Worm (Caenorhabditis elegans) whole organism, L2 larva: ENCODE data around the gene srz-69.

Source experiments
- R02D3.7 ChIP-seq: fragments of 150-350 bp; optimal IDR thresholded peaks from 2 replicates; lab custom pipeline; 2014; ENCODE audit warnings: missing biosample characterization, missing genetic modification characterization
- Y55F3AM.14 ChIP-seq: fragments of 200-800 bp; sonication (Bioruptor generic); optimal IDR thresholded peaks from 2 replicates; lab custom pipeline; 2018; ENCODE audit warnings: mild to moderate bottlenecking, missing genetic modification characterization, missing compliant biosample characterization
- ZK546.5 ChIP-seq: sonication (generic microtip); optimal IDR thresholded peaks from 2 replicates; lab custom pipeline; 2017; ENCODE audit warnings: missing biosample characterization, missing genetic modification characterization
- alr-1 ChIP-seq: fragments of 150-350 bp; optimal IDR thresholded peaks from 2 replicates; lab custom pipeline; 2014; ENCODE audit warnings: missing biosample characterization, missing genetic modification characterization
- aly-2 ChIP-seq: fragments of 150-350 bp; optimal IDR thresholded peaks from 2 replicates; lab custom pipeline; 2014; ENCODE audit warnings: missing biosample characterization, missing genetic modification characterization
- blmp-1 ChIP-seq: sonication (generic microtip); optimal IDR thresholded peaks from 2 replicates; lab custom pipeline; 2017; ENCODE audit warnings: missing genetic modification characterization, mild to moderate bottlenecking, missing compliant biosample characterization, antibody characterized with exemption, moderate library complexity; ENCODE audit not compliant: insufficient read depth
- ceh-16 ChIP-seq: fragments of 150-350 bp; optimal IDR thresholded peaks from 2 replicates; lab custom pipeline; 2014; ENCODE audit warnings: missing biosample characterization, missing genetic modification characterization
- ceh-82 ChIP-seq: fragments of 150-350 bp; optimal IDR thresholded peaks from 2 replicates; lab custom pipeline; 2014; ENCODE audit warnings: missing biosample characterization, missing genetic modification characterization
- dmd-4 ChIP-seq: sonication (generic microtip); optimal IDR thresholded peaks from 2 replicates; lab custom pipeline; 2017; ENCODE audit warnings: missing biosample characterization, missing genetic modification characterization
- elt-1 ChIP-seq: fragments of 150-350 bp; optimal IDR thresholded peaks from 2 replicates; lab custom pipeline; 2014; ENCODE audit warnings: missing biosample characterization, missing genetic modification characterization
- elt-3 ChIP-seq: sonication (generic microtip); optimal IDR thresholded peaks from 2 replicates; lab custom pipeline; 2017; ENCODE audit warnings: missing biosample characterization, missing genetic modification characterization
- fos-1 ChIP-seq: fragments of 150-350 bp; optimal IDR thresholded peaks from 2 replicates; lab custom pipeline; 2014; ENCODE audit warnings: missing biosample characterization, missing genetic modification characterization
- lin-11 ChIP-seq: fragments of 150-350 bp; sonication (generic microtip); optimal IDR thresholded peaks from 2 replicates; lab custom pipeline; 2014; ENCODE audit warnings: missing biosample characterization, missing genetic modification characterization, inconsistent platforms, mixed read lengths
- lin-39 ChIP-seq: fragments of 150-350 bp; optimal IDR thresholded peaks from 2 replicates; lab custom pipeline; 2014; ENCODE audit warnings: missing biosample characterization, missing genetic modification reagents, missing genetic modification characterization
- mab-5 ChIP-seq: fragments of 150-350 bp; optimal IDR thresholded peaks from 2 replicates; lab custom pipeline; 2014; ENCODE audit warnings: missing biosample characterization, missing genetic modification characterization
- mbf-1 ChIP-seq: sonication (generic microtip); optimal IDR thresholded peaks from 2 replicates; lab custom pipeline; 2017; ENCODE audit warnings: missing biosample characterization, missing genetic modification characterization
- mdl-1 ChIP-seq, 2 experiments: fragments of 150-350 bp in 1 of 2; sonication (generic microtip) in 1 of 2; optimal IDR thresholded peaks; 2 replicates each; lab custom pipeline; 2017; ENCODE audit warnings: missing biosample characterization in 2 of 2, missing genetic modification characterization in 2 of 2
- nhr-129 ChIP-seq: fragments of 150-350 bp; optimal IDR thresholded peaks from 2 replicates; lab custom pipeline; 2014; ENCODE audit warnings: missing biosample characterization, missing genetic modification characterization
- nhr-21 ChIP-seq: fragments of 150-350 bp; optimal IDR thresholded peaks from 2 replicates; lab custom pipeline; 2014; ENCODE audit warnings: missing biosample characterization, missing genetic modification characterization
- nhr-23 ChIP-seq: fragments of 150-350 bp; optimal IDR thresholded peaks from 2 replicates; lab custom pipeline; 2014; ENCODE audit warnings: missing biosample characterization, missing genetic modification reagents, missing genetic modification characterization
- nhr-25 ChIP-seq: fragments of 150-350 bp; sonication (generic microtip); optimal IDR thresholded peaks from 3 replicates; lab custom pipeline; 2014; ENCODE audit warnings: missing biosample characterization, missing genetic modification characterization
- nhr-6 ChIP-seq: fragments of 150-350 bp; optimal IDR thresholded peaks from 2 replicates; lab custom pipeline; 2014; ENCODE audit warnings: missing biosample characterization, missing genetic modification characterization
- sem-4 ChIP-seq: fragments of 150-350 bp; optimal IDR thresholded peaks from 2 replicates; lab custom pipeline; 2014; ENCODE audit warnings: missing biosample characterization, missing genetic modification reagents, missing genetic modification characterization
- skn-1 ChIP-seq: sonication (generic microtip); optimal IDR thresholded peaks from 2 replicates; lab custom pipeline; 2017; ENCODE audit warnings: missing biosample characterization, missing genetic modification characterization
- sma-9 ChIP-seq, 2 experiments: fragments of 150-350 bp in 1 of 2; sonication (generic microtip) in 1 of 2; optimal IDR thresholded peaks; 2 replicates each; lab custom pipeline; 2014 to 2016; ENCODE audit warnings: missing genetic modification characterization in 2 of 2, mild to moderate bottlenecking in 1 of 2, missing biosample characterization in 1 of 2, missing compliant biosample characterization in 1 of 2, missing genetic modification reagents in 1 of 2, moderate library complexity in 1 of 2
- snpc-4 ChIP-seq: fragments of 150-350 bp; optimal IDR thresholded peaks from 2 replicates; lab custom pipeline; 2014; ENCODE audit warnings: missing biosample characterization, missing genetic modification characterization
- unc-39 ChIP-seq: fragments of 150-350 bp; optimal IDR thresholded peaks from 2 replicates; lab custom pipeline; 2014; ENCODE audit warnings: missing biosample characterization, missing genetic modification characterization
- unc-62 ChIP-seq: fragments of 150-350 bp; optimal IDR thresholded peaks from 2 replicates; lab custom pipeline; 2014; ENCODE audit warnings: missing biosample characterization, missing genetic modification reagents, missing genetic modification characterization
- zag-1 ChIP-seq: fragments of 150-350 bp; optimal IDR thresholded peaks from 2 replicates; lab custom pipeline; 2014; ENCODE audit warnings: missing biosample characterization, missing genetic modification characterization
- ztf-11 ChIP-seq: sonication (generic microtip); optimal IDR thresholded peaks from 2 replicates; lab custom pipeline; 2017; ENCODE audit warnings: missing biosample characterization, missing genetic modification characterization
- ztf-4 ChIP-seq: fragments of 150-350 bp; optimal IDR thresholded peaks from 2 replicates; lab custom pipeline; 2014; ENCODE audit warnings: missing biosample characterization, missing genetic modification characterization

Gene srz-69

DNA sequence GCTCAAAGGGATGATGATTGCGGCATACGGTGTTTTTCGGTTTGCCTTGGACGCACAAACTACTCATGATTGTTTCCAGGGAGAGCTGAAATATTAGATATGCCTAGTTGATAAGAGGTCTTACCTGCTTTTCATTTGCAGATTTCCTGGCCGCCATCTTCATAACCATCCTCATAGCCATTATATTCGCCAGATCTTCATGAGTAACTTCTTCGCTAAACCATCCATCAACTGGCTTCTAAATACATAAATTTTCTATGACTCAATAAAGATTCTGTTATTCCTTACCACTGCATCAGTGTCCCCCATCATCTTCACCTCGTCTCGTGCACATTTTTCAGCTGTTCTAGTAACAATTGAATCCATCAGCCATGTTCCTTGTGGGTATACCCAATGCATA is 34.5 kb downstream of the srz-69 start:
- TF ChIP-seq ceh-82 (tag; lab: Kevin White, UChicago) (no peak), ZK546.5 (tag; lab: Kevin White, UChicago) (no peak), dmd-4 (tag; lab: Kevin White, UChicago) (no peak), aly-2 (tag; lab: Kevin White, UChicago) (no peak), elt-3 (no peak), skn-1 (no peak)

DNA sequence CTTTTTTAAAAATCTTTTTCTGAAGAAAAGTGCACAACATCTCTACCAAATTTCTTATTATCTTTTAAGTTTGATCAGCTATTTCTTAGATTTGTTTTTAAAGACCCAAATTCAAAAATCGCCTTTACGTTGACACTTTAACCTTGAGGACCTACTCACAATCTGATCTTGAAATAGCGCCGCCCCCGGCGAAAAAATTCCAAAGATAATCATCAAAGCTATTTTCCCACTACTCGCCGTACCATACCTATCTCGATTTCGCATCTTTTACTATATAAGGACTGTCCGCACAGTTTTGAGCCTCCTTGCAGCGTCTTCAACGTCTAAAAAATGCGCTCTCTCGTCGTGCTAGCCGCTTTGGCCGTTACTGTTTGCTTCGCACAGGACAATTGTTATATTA is 36.2 kb downstream of the srz-69 start, which contains the start of gene grd-10:
TSS of gene grd-10 (plus strand) at position 208 of the 400 bp plus-strand sequence.
- TF ChIP-seq aly-2 (tag; lab: Kevin White, UChicago): no peak
- TF ChIP-seq ceh-16 (tag; lab: Kevin White, UChicago): peak; percentile 70
- peak; percentile 72 for TF ChIP-seq elt-1 (tag; lab: Kevin White, UChicago)
- TF ChIP-seq sma-9 (GFP tag; optimal IDR thresholded peaks at IDR 0.05; lab: Kevin White, UChicago): peak; percentile 54
- TF ChIP-seq sma-9 (tag; optimal IDR thresholded peaks at IDR 0.05; lab: Kevin White, UChicago): no peak
- TF ChIP-seq nhr-25 (tag; lab: Kevin White, UChicago): peak; percentile 35
- TF ChIP-seq snpc-4 (tag; lab: Kevin White, UChicago): no peak

DNA sequence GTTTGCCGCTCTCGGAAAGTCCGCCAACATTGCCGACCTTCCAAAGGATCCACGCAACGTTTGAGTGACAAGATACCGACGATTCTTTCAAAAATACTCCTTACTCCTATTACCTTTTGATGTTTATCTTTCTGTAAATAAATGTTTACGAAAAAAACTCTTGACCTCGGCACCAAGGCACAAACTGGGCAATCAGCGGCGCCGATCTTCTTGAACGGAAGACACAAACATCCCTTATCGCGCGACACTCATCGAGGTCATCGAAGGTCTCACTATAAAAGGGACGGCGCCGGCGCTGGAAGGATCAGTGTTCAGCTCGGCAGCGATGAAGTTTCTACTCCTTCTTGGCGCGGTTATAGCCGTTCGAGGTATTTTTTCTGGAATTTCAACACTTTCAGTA is 37.7 kb downstream of the srz-69 start, which contains the start of gene grd-3:
TSS of gene grd-3 (plus strand) at position 302 of the 400 bp plus-strand sequence.
- TF ChIP-seq snpc-4 (tag; lab: Kevin White, UChicago): no peak
- TF ChIP-seq elt-1 (tag; lab: Kevin White, UChicago): peak; percentile 81
- TF ChIP-seq nhr-21 (tag; lab: Kevin White, UChicago): no peak
- peak; percentile 43 for TF ChIP-seq sma-9 (GFP tag; optimal IDR thresholded peaks at IDR 0.05; lab: Kevin White, UChicago)
- TF ChIP-seq sma-9 (tag; optimal IDR thresholded peaks at IDR 0.05; lab: Kevin White, UChicago): no peak
- TF ChIP-seq ztf-11 (tag; lab: Kevin White, UChicago): no peak
- TF ChIP-seq ztf-4 (tag; lab: Kevin White, UChicago): no peak
- TF ChIP-seq R02D3.7 (tag; lab: Kevin White, UChicago): no peak
- no peak for TF ChIP-seq mdl-1 (tag; optimal IDR thresholded peaks at IDR 0.05; lab: Kevin White, UChicago)
- TF ChIP-seq nhr-25 (tag; lab: Kevin White, UChicago): peak; percentile 62
- TF ChIP-seq nhr-129 (tag; lab: Kevin White, UChicago): no peak
- TF ChIP-seq mab-5: no peak
- no peak for TF ChIP-seq Y55F3AM.14 (GFP tag; lab: Kevin White, UChicago)
- TF ChIP-seq ceh-16 (tag; lab: Kevin White, UChicago): peak; percentile 72
- no peak for TF ChIP-seq blmp-1 (tag; lab: Kevin White, UChicago)

ce11 chrIV:3438022-3438421 is 39.0 kb downstream of the srz-69 start, which contains the start of gene grd-13:
Gene grd-13, plus strand, starts transcription at chrIV:3438312.
- peak; percentile 70 for TF ChIP-seq elt-1 (tag; lab: Kevin White, UChicago)
- no peak for TF ChIP-seq dmd-4 (tag; lab: Kevin White, UChicago)
- TF ChIP-seq mbf-1 (tag; lab: Kevin White, UChicago): no peak
- peak; percentile 85 for TF ChIP-seq ceh-16 (tag; lab: Kevin White, UChicago)
- TF ChIP-seq nhr-23 (tag; lab: Kevin White, UChicago): peak; percentile 60
- peak; percentile 32 for TF ChIP-seq nhr-25 (tag; lab: Kevin White, UChicago)
- TF ChIP-seq sma-9 (GFP tag; optimal IDR thresholded peaks at IDR 0.05; lab: Kevin White, UChicago): peak; percentile 36
- no peak for TF ChIP-seq sma-9 (tag; optimal IDR thresholded peaks at IDR 0.05; lab: Kevin White, UChicago)

ce11 chrIV:3436021-3436420 is 41.0 kb downstream of the srz-69 start, which contains the start of gene srz-32:
Gene srz-32, plus strand, starts transcription at chrIV:3436321.
- TF ChIP-seq unc-39 (tag; lab: Kevin White, UChicago) (no peak), ZK546.5 (tag; lab: Kevin White, UChicago) (no peak), Y55F3AM.14 (GFP tag; lab: Kevin White, UChicago) (no peak), sem-4 (tag; lab: Kevin White, UChicago) (no peak), lin-39 (no peak), lin-11 (tag; lab: Kevin White, UChicago) (no peak), fos-1 (tag; lab: Kevin White, UChicago) (no peak), nhr-6 (tag; lab: Kevin White, UChicago) (no peak), zag-1 (tag; lab: Kevin White, UChicago) (no peak), nhr-25 (tag; lab: Kevin White, UChicago) (no peak), alr-1 (tag; lab: Kevin White, UChicago) (no peak), unc-62 (GFP tag; lab: Kevin White, UChicago) (no peak), ztf-4 (tag; lab: Kevin White, UChicago) (no peak)
